Fruit fly (Drosophila melanogaster) whole organism, embryonic: ENCODE results near the gene rumi.
A peak's percentile ranks its signal among the peaks of the same experiment; 100 is the strongest.

Source experiments
- CG10565 ChIP-seq: fragments of 200-800 bp; sonication (Bioruptor generic); optimal IDR thresholded peaks from 3 replicates; lab custom pipeline; 2016; ENCODE audit warnings: missing biosample characterization, mild to moderate bottlenecking, missing genetic modification characterization
- CG10654 ChIP-seq: fragments of 200-800 bp; sonication (Bioruptor generic); optimal IDR thresholded peaks from 2 replicates; lab custom pipeline; 2016; ENCODE audit warnings: missing biosample characterization, missing genetic modification characterization
- CG10979 ChIP-seq: fragments of 200-800 bp; sonication (Bioruptor generic); optimal IDR thresholded peaks from 2 replicates; lab custom pipeline; 2018; ENCODE audit warnings: missing biosample characterization, mild to moderate bottlenecking, missing genetic modification characterization, moderate library complexity
- CG11247 ChIP-seq: fragments of 200-800 bp; sonication (Bioruptor generic); IDR thresholded peaks from 2 replicates; pipeline ENCODE4 v1.3.6; 2022; ENCODE audit warnings: missing biosample characterization, missing genetic modification characterization
- CG11696 ChIP-seq: fragments of 200-800 bp; sonication (Bioruptor generic); IDR thresholded peaks from 2 replicates; pipeline ENCODE4 v1.3.6; 2022; ENCODE audit warnings: missing biosample characterization, missing genetic modification characterization
- CG12071 ChIP-seq: fragments of 200-800 bp; sonication (Bioruptor generic); optimal IDR thresholded peaks from 3 replicates; lab custom pipeline; 2018; ENCODE audit warnings: missing biosample characterization, mild to moderate bottlenecking, missing genetic modification characterization
- CG12155 ChIP-seq: fragments of 200-800 bp; sonication (Bioruptor generic); optimal IDR thresholded peaks from 3 replicates; lab custom pipeline; 2016; ENCODE audit warnings: missing biosample characterization, missing genetic modification characterization
- CG13624 ChIP-seq: fragments of 200-800 bp; sonication (Bioruptor generic); optimal IDR thresholded peaks from 2 replicates; lab custom pipeline; 2016; ENCODE audit warnings: missing biosample characterization, missing genetic modification characterization
- CG14667 ChIP-seq: fragments of 200-800 bp; sonication (Bioruptor generic); IDR thresholded peaks from 2 replicates; pipeline ENCODE4 v1.3.6; 2022; ENCODE audit warnings: missing biosample characterization, missing genetic modification characterization
- CG15269 ChIP-seq: fragments of 200-800 bp; sonication (Bioruptor generic); optimal IDR thresholded peaks from 2 replicates; lab custom pipeline; 2018; ENCODE audit warnings: missing biosample characterization, mild to moderate bottlenecking, missing genetic modification characterization, moderate library complexity
- CG17385 ChIP-seq: fragments of 200-800 bp; sonication (Bioruptor generic); optimal IDR thresholded peaks from 3 replicates; lab custom pipeline; 2018; ENCODE audit warnings: missing biosample characterization, mild to moderate bottlenecking, missing genetic modification characterization
- CG17612 ChIP-seq: fragments of 200-800 bp; sonication (Bioruptor generic); IDR thresholded peaks from 2 replicates; pipeline ENCODE4 v1.3.6; 2022; ENCODE audit warnings: missing biosample characterization, missing genetic modification characterization
- CG18011 ChIP-seq: fragments of 200-800 bp; sonication (Bioruptor generic); optimal IDR thresholded peaks from 2 replicates; lab custom pipeline; 2017; ENCODE audit warnings: missing biosample characterization, missing genetic modification characterization, mild to moderate bottlenecking, moderate library complexity, missing genotype
- CG18764 ChIP-seq: fragments of 200-800 bp; sonication (Bioruptor generic); optimal IDR thresholded peaks from 3 replicates; lab custom pipeline; 2016; ENCODE audit warnings: missing biosample characterization, missing genetic modification characterization
- CG3065 ChIP-seq: fragments of 200-800 bp; sonication (Bioruptor generic); optimal IDR thresholded peaks from 2 replicates; lab custom pipeline; 2016; ENCODE audit warnings: missing biosample characterization, missing genetic modification characterization
- CG34422 ChIP-seq: fragments of 200-800 bp; sonication (Bioruptor generic); IDR thresholded peaks from 3 replicates; pipeline ENCODE4 v1.3.6; 2022; ENCODE audit warnings: missing biosample characterization, missing genetic modification characterization
- CG4360 ChIP-seq: fragments of 200-800 bp; sonication (Bioruptor generic); IDR thresholded peaks from 2 replicates; pipeline ENCODE4 v1.3.6; 2022; ENCODE audit warnings: missing biosample characterization, missing genetic modification characterization
- CG5180 ChIP-seq: fragments of 200-800 bp; sonication (Bioruptor generic); optimal IDR thresholded peaks from 3 replicates; lab custom pipeline; 2017; ENCODE audit warnings: missing biosample characterization, missing genetic modification characterization, mild to moderate bottlenecking, moderate library complexity, missing genetic modification reagents
- CG6683 ChIP-seq: fragments of 200-800 bp; sonication (Bioruptor generic); optimal IDR thresholded peaks from 2 replicates; lab custom pipeline; 2017; ENCODE audit warnings: missing biosample characterization, mild to moderate bottlenecking, missing genetic modification characterization, missing genetic modification reagents
- CG7271 ChIP-seq: fragments of 200-800 bp; sonication (Bioruptor generic); optimal IDR thresholded peaks from 2 replicates; lab custom pipeline; 2018; ENCODE audit warnings: missing biosample characterization, mild to moderate bottlenecking, missing genetic modification characterization, moderate library complexity
- CG8089 ChIP-seq: fragments of 200-800 bp; sonication (Bioruptor generic); optimal IDR thresholded peaks from 3 replicates; lab custom pipeline; 2016; ENCODE audit warnings: missing biosample characterization, missing genetic modification characterization
- CTCF ChIP-seq: fragments of 200-800 bp; sonication (Bioruptor generic); optimal IDR thresholded peaks from 2 replicates; lab custom pipeline; 2017; ENCODE audit warnings: missing biosample characterization, mild to moderate bottlenecking, missing genetic modification characterization, moderate library complexity
- CrebB ChIP-seq: fragments of 200-800 bp; sonication (Bioruptor generic); optimal IDR thresholded peaks from 3 replicates; lab custom pipeline; 2018; ENCODE audit warnings: missing biosample characterization, mild to moderate bottlenecking, missing genetic modification characterization
- Deaf1 ChIP-seq: fragments of 200-800 bp; optimal IDR thresholded peaks from 3 replicates; lab custom pipeline; 2019; ENCODE audit warnings: missing biosample characterization, mild to moderate bottlenecking, missing genetic modification characterization, moderate library complexity
- Dip2 ChIP-seq: fragments of 200-800 bp; sonication (Bioruptor generic); IDR thresholded peaks from 2 replicates; pipeline ENCODE4 v1.3.6; 2022; ENCODE audit warnings: missing biosample characterization, missing genetic modification characterization
- Dip3 ChIP-seq: fragments of 200-800 bp; sonication (Bioruptor generic); optimal IDR thresholded peaks from 3 replicates; lab custom pipeline; 2016; ENCODE audit warnings: missing biosample characterization, missing genetic modification characterization
- Elba2 ChIP-seq: fragments of 200-800 bp; sonication (Bioruptor generic); optimal IDR thresholded peaks from 3 replicates; lab custom pipeline; 2016; ENCODE audit warnings: missing biosample characterization, missing genetic modification characterization
- Fer3 ChIP-seq: fragments of 200-800 bp; sonication (Bioruptor generic); optimal IDR thresholded peaks from 2 replicates; lab custom pipeline; 2018; ENCODE audit warnings: missing biosample characterization, mild to moderate bottlenecking, missing genetic modification characterization, moderate library complexity
- Gsc ChIP-seq: fragments of 200-800 bp; sonication (Bioruptor generic); IDR thresholded peaks from 2 replicates; pipeline ENCODE4 v1.3.6; 2022; ENCODE audit warnings: missing biosample characterization, missing genetic modification characterization
- H2.0 ChIP-seq: fragments of 200-800 bp; sonication (Bioruptor generic); IDR thresholded peaks from 2 replicates; pipeline ENCODE4 v1.3.6; 2022; ENCODE audit warnings: missing biosample characterization, missing genetic modification characterization
- Hey ChIP-seq: fragments of 200-800 bp; sonication (Bioruptor generic); optimal IDR thresholded peaks from 3 replicates; lab custom pipeline; 2018; ENCODE audit warnings: missing biosample characterization, mild to moderate bottlenecking, missing genetic modification characterization
- Hr39 ChIP-seq: fragments of >200 bp; optimal IDR thresholded peaks from 2 replicates; lab custom pipeline; 2017
- MBD-R2 ChIP-seq: fragments of 200-800 bp; sonication (Bioruptor generic); IDR thresholded peaks from 2 replicates; pipeline ENCODE4 v1.3.6; 2022; ENCODE audit warnings: missing biosample characterization, missing genetic modification characterization
- Myb ChIP-seq: fragments of 200-800 bp; sonication (Bioruptor generic); optimal IDR thresholded peaks from 2 replicates; lab custom pipeline; 2016; ENCODE audit warnings: missing biosample characterization, missing genetic modification characterization
- Rfx ChIP-seq: fragments of 200-800 bp; sonication (Bioruptor generic); IDR thresholded peaks from 2 replicates; pipeline ENCODE4 v1.3.6; 2022; ENCODE audit warnings: missing biosample characterization, missing genetic modification characterization
- Sox100B ChIP-seq: fragments of 200-800 bp; sonication (Bioruptor generic); optimal IDR thresholded peaks from 3 replicates; lab custom pipeline; 2018; ENCODE audit warnings: missing biosample characterization, mild to moderate bottlenecking, missing genetic modification characterization
- Xbp1 ChIP-seq: fragments of 200-800 bp; sonication (Bioruptor generic); optimal IDR thresholded peaks from 3 replicates; lab custom pipeline; 2016; ENCODE audit warnings: missing biosample characterization, mild to moderate bottlenecking, missing genetic modification characterization
- al ChIP-seq: fragments of 200-800 bp; sonication (Bioruptor generic); IDR thresholded peaks from 2 replicates; pipeline ENCODE4 v1.3.6; 2022; ENCODE audit warnings: missing biosample characterization, missing genetic modification characterization
- cato ChIP-seq: fragments of 200-800 bp; sonication (Bioruptor generic); optimal IDR thresholded peaks from 2 replicates; lab custom pipeline; 2016; ENCODE audit warnings: missing biosample characterization, missing genetic modification characterization, borderline replicate concordance
- cg ChIP-seq: fragments of 200-800 bp; sonication (Bioruptor generic); optimal IDR thresholded peaks from 3 replicates; lab custom pipeline; 2019; ENCODE audit warnings: missing biosample characterization, mild to moderate bottlenecking, missing genetic modification characterization, moderate library complexity
- esg ChIP-seq: fragments of 200-800 bp; sonication (Bioruptor generic); conservative IDR thresholded peaks from 2 replicates; pipeline ENCODE4 v1.3.6; 2022; ENCODE audit warnings: missing biosample characterization, missing genetic modification characterization
- h ChIP-seq: fragments of >200 bp; optimal IDR thresholded peaks from 2 replicates; lab custom pipeline; 2017
- pan ChIP-seq, 4 experiments: fragments of >200 bp in 3 of 4; fragments of 200-800 bp in 1 of 4; sonication (Bioruptor generic) in 1 of 4; optimal IDR thresholded peaks in 3 of 4; IDR thresholded peaks in 1 of 4; 2 replicates each; pipeline versions ENCODE4 v1.3.6 to Lab custom; 2017 to 2022; ENCODE audit warnings: missing biosample characterization in 2 of 4, missing genetic modification characterization in 2 of 4, mixed read lengths in 1 of 4
- pfk ChIP-seq: fragments of 200-800 bp; sonication (Bioruptor generic); optimal IDR thresholded peaks from 2 replicates; lab custom pipeline; 2018; ENCODE audit warnings: missing biosample characterization, mild to moderate bottlenecking, missing genetic modification characterization, moderate library complexity
- ro ChIP-seq: fragments of 200-800 bp; sonication (Bioruptor generic); IDR thresholded peaks from 2 replicates; pipeline ENCODE4 v1.3.6; 2022; ENCODE audit warnings: missing biosample characterization, missing genetic modification characterization
- run ChIP-seq: fragments of 200-800 bp; sonication (Bioruptor generic); optimal IDR thresholded peaks from 3 replicates; lab custom pipeline; 2018; ENCODE audit warnings: missing biosample characterization, mild to moderate bottlenecking, missing genetic modification characterization
- seq ChIP-seq: fragments of 200-800 bp; sonication (Bioruptor generic); IDR thresholded peaks from 2 replicates; pipeline ENCODE4 v1.3.6; 2022; ENCODE audit warnings: missing biosample characterization, missing genetic modification characterization
- tap ChIP-seq: fragments of 200-800 bp; optimal IDR thresholded peaks from 3 replicates; lab custom pipeline; 2019; ENCODE audit warnings: missing biosample characterization, mild to moderate bottlenecking, missing genetic modification characterization, moderate library complexity
- wek ChIP-seq: fragments of 200-800 bp; sonication (Bioruptor generic); optimal IDR thresholded peaks from 3 replicates; lab custom pipeline; 2018; ENCODE audit warnings: missing biosample characterization, mild to moderate bottlenecking, missing genetic modification characterization, moderate library complexity
- wor ChIP-seq: fragments of 200-800 bp; sonication (Bioruptor generic); IDR thresholded peaks from 2 replicates; pipeline ENCODE4 v1.3.6; 2022; ENCODE audit warnings: missing biosample characterization, missing genetic modification characterization

The rumi gene

dm6 chr3R:22724149-22724973 is 26.0 kb downstream of the rumi start, which contains the start of gene Irp-1A (continued):
- TF ChIP-seq CG18011 (GFP tag; lab: Kevin White, UChicago) (peak; percentile 16), Dip2 (GFP tag; lab: Robert Waterston, UW) (no peak), CTCF (GFP tag; lab: Kevin White, UChicago) (no peak), CG11247 (peak; percentile 73), pfk (GFP tag; lab: Kevin White, UChicago) (no peak), h (no peak), Xbp1 (GFP tag; lab: Kevin White, UChicago) (peak; percentile 75), CG6683 (GFP tag; lab: Kevin White, UChicago) (peak; percentile 66), Gsc (GFP tag; lab: Robert Waterston, UW) (no peak), CG34422 (GFP tag; lab: Robert Waterston, UW) (peak; percentile 86), Myb (peak; percentile 41), CG15269 (tag; lab: Kevin White, UChicago) (peak; percentile 86), esg (peak; percentile 47; the same call in 1 of the 2 replicates), ro (no peak), cg (no peak), CG11696 (GFP tag; lab: Robert Waterston, UW) (peak; percentile 43; the same call in 1 of the 2 replicates), CG3065 (GFP tag; lab: Kevin White, UChicago) (peak; percentile 65), CG12071 (GFP tag; lab: Kevin White, UChicago) (no peak), CG8089 (GFP tag; lab: Kevin White, UChicago) (no peak), pan (optimal IDR thresholded peaks at IDR 0.05; lab: Kevin White, UChicago) (no peak), pan (GFP tag; optimal IDR thresholded peaks at IDR 0.05 in 1 of 2, IDR thresholded peaks at IDR 0.05 in 1 of 2) (peak in 1 of 2 experiments; percentile 84), Rfx (GFP tag; lab: Robert Waterston, UW) (peak; percentile 86), CG10565 (GFP tag; lab: Kevin White, UChicago) (no peak), CG10979 (peak; percentile 80), Deaf1 (peak; percentile 57), CG18764 (GFP tag; lab: Kevin White, UChicago) (peak; percentile 64), seq (GFP tag; lab: Robert Waterston, UW) (no peak), CG4360 (GFP tag; lab: Robert Waterston, UW) (peak; percentile 5; the same call in 1 of the 2 replicates), CG13624 (GFP tag; lab: Kevin White, UChicago) (peak; percentile 47), Elba2 (GFP tag; lab: Kevin White, UChicago) (no peak), Hey (no peak), H2.0 (GFP tag; lab: Robert Waterston, UW) (peak; percentile 67), CG12155 (GFP tag; lab: Kevin White, UChicago) (peak; percentile 69), tap (peak; percentile 77), Fer3 (tag; lab: Kevin White, UChicago) (peak; percentile 79), CrebB (tag; lab: Kevin White, UChicago) (peak; percentile 54), Dip3 (GFP tag; lab: Kevin White, UChicago) (no peak), CG5180 (GFP tag; lab: Kevin White, UChicago) (peak; percentile 33), Sox100B (GFP tag; lab: Kevin White, UChicago) (peak; percentile 81), wor (peak; percentile 48), Hr39 (lab: Kevin White, UChicago) (no peak), CG14667 (GFP tag; lab: Robert Waterston, UW) (peak; percentile 55; the same call in 1 of the 2 replicates), CG7271 (peak; percentile 80), MBD-R2 (peak; percentile 82), CG10654 (GFP tag; lab: Kevin White, UChicago) (peak; percentile 49), CG17612 (GFP tag; lab: Robert Waterston, UW) (0 out of 2 replicates have a peak, but pooled peaks have one; percentile 22), cato (GFP tag; lab: Kevin White, UChicago) (no peak), wek (GFP tag; lab: Kevin White, UChicago) (no peak), al (peak; percentile 43; the same call in 1 of the 2 replicates), run (peak; percentile 67), CG17385 (GFP tag; lab: Kevin White, UChicago) (peak; percentile 73)
